Worm (Caenorhabditis elegans): Measurements from ENCODE around the gene mec-15.

The mec-15 gene

ce11 chrII:10221627-10222026, 17.9 kb downstream of the mec-15 start:
- TF ChIP-seq T22C8.4 (GFP tag; IDR thresholded peaks at IDR 0.05) (no peak), klf-2 (GFP tag; conservative IDR thresholded peaks at IDR 0.05) (no peak), med-1 (GFP tag; optimal IDR thresholded peaks at IDR 0.05; ENCODE audit: insufficient read depth) (no peak), flt-1 (GFP tag; IDR thresholded peaks at IDR 0.05) (no peak)

- TF ChIP-seq cog-1 (tag; optimal IDR thresholded peaks at IDR 0.05): no peak
- TF ChIP-seq ref-1 (GFP tag; conservative IDR thresholded peaks at IDR 0.05): no peak
- TF ChIP-seq ztf-29 (GFP tag; IDR thresholded peaks at IDR 0.05): no peak
- no peak for TF ChIP-seq klf-2 (GFP tag; conservative IDR thresholded peaks at IDR 0.05)
- TF ChIP-seq ztf-23 (GFP tag; IDR thresholded peaks at IDR 0.05): no peak
Observed at ce11 chrII:10220631-10221030, 18.9 kb downstream of the mec-15 start.

DNA sequence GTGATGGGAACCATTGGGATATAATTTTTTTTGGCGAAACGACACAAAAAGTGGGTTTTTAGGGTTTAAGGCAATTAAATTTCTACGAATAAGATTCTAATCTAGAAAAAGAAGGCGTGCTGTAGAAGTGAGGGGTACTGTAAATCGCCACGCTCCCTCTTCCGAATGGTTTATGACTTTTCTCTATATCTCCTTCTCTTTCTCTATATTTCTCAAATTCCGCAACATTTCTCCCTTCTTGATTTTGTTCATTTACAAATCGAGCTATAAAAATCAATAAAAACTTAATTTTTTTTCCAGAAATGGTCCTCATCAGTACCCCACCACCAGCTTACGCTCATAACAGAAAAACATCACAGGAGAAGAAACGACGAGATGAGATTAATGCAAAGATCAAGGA, 21.3 kb downstream of the mec-15 start, which contains the start of gene ref-1:
Gene ref-1, plus strand, starts transcription at position 301 of the 400 bp plus-strand sequence.
- TF ChIP-seq flt-1 (GFP tag; IDR thresholded peaks at IDR 0.05) (no peak), med-1 (GFP tag; optimal IDR thresholded peaks at IDR 0.05; ENCODE audit: insufficient read depth) (no peak)

DNA sequence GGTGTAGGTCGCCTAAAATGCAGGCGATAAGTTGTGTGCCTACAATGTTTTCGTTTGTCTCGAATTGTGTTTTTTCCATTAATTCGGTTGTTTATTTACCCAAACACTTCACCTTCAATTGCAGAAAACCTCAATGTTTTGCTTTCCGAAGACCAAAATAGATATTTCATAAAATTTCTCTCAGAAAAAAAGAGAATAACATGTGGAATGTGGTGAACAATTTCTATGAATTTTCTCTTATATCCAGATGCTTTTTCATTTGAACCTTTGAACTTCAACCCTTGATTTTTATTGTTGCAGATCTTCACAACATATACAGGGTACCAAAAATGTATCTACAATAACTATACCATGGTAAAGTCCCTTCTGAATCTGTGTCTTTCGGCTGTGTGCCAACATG, 33.1 kb downstream of the mec-15 start, which contains the start of gene T01E8.1:
Gene T01E8.1, plus strand, starts transcription at position 301 of the 400 bp plus-strand sequence.
- TF ChIP-seq cog-1 (tag; optimal IDR thresholded peaks at IDR 0.05) (no peak), flt-1 (GFP tag; IDR thresholded peaks at IDR 0.05) (no peak), tab-1 (GFP tag; IDR thresholded peaks at IDR 0.05) (no peak), ztf-29 (GFP tag; IDR thresholded peaks at IDR 0.05) (no peak), med-1 (GFP tag; optimal IDR thresholded peaks at IDR 0.05; ENCODE audit: insufficient read depth) (no peak), klf-2 (GFP tag; conservative IDR thresholded peaks at IDR 0.05) (no peak), ztf-23 (GFP tag; IDR thresholded peaks at IDR 0.05) (no peak), ref-1 (GFP tag; conservative IDR thresholded peaks at IDR 0.05) (no peak), T22C8.4 (GFP tag; IDR thresholded peaks at IDR 0.05) (no peak)

- TF ChIP-seq cog-1 (tag; optimal IDR thresholded peaks at IDR 0.05): no peak
- no peak for TF ChIP-seq tab-1 (GFP tag; IDR thresholded peaks at IDR 0.05)
- TF ChIP-seq ref-1 (GFP tag; conservative IDR thresholded peaks at IDR 0.05): no peak
- TF ChIP-seq ztf-23 (GFP tag; IDR thresholded peaks at IDR 0.05): no peak
- no peak for TF ChIP-seq ztf-29 (GFP tag; IDR thresholded peaks at IDR 0.05)
- no peak for TF ChIP-seq T22C8.4 (GFP tag; IDR thresholded peaks at IDR 0.05)
Observed at ce11 chrII:10204428-10205049, 35.0 kb downstream of the mec-15 start.

ce11 chrII:10203765-10204164, 35.7 kb downstream of the mec-15 start:
- no peak for TF ChIP-seq med-1 (GFP tag; optimal IDR thresholded peaks at IDR 0.05; ENCODE audit: insufficient read depth)

DNA sequence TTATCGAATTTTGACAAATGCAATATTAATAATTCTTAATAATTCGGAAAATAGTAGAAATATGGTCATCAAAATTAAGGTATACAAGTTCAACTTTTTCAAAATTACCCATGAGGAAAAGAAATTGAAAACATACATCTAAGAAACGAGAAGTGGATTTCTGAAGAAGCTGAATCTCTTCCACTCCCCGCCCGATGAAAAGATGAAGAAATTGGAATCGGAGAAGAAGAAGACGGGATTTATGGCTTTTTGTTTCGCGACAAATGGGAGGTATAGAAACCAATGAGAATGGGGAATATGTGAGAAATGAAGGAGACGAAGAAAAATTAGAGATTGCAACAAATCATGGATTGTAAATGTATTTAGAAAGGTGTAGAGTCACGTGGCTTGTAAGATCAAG, 36.4 kb downstream of the mec-15 start:
- TF ChIP-seq flt-1 (GFP tag; IDR thresholded peaks at IDR 0.05) (no peak), klf-2 (GFP tag; conservative IDR thresholded peaks at IDR 0.05) (no peak), ztf-29 (GFP tag; IDR thresholded peaks at IDR 0.05) (no peak), cog-1 (tag; optimal IDR thresholded peaks at IDR 0.05) (no peak), tab-1 (GFP tag; IDR thresholded peaks at IDR 0.05) (no peak), T22C8.4 (GFP tag; IDR thresholded peaks at IDR 0.05) (no peak), ref-1 (GFP tag; conservative IDR thresholded peaks at IDR 0.05) (no peak), med-1 (GFP tag; optimal IDR thresholded peaks at IDR 0.05; ENCODE audit: insufficient read depth) (no peak), ztf-23 (GFP tag; IDR thresholded peaks at IDR 0.05) (no peak)

- peak; percentile 54 for TF ChIP-seq cog-1 (tag; optimal IDR thresholded peaks at IDR 0.05)
- TF ChIP-seq T22C8.4 (GFP tag; IDR thresholded peaks at IDR 0.05): no peak
- TF ChIP-seq ztf-23 (GFP tag; IDR thresholded peaks at IDR 0.05): no peak
- 0 out of 2 replicates have a peak, but pooled peaks have one; percentile 26 for TF ChIP-seq klf-2 (GFP tag; conservative IDR thresholded peaks at IDR 0.05)
- no peak for TF ChIP-seq flt-1 (GFP tag; IDR thresholded peaks at IDR 0.05)
- TF ChIP-seq ztf-29 (GFP tag; IDR thresholded peaks at IDR 0.05): no peak
- TF ChIP-seq med-1 (GFP tag; optimal IDR thresholded peaks at IDR 0.05; ENCODE audit: insufficient read depth): no peak
- no peak for TF ChIP-seq ref-1 (GFP tag; conservative IDR thresholded peaks at IDR 0.05)
- TF ChIP-seq tab-1 (GFP tag; IDR thresholded peaks at IDR 0.05): no peak
Observed at ce11 chrII:10202275-10202674, 37.2 kb downstream of the mec-15 start.

- TF ChIP-seq med-1 (GFP tag; optimal IDR thresholded peaks at IDR 0.05; ENCODE audit: insufficient read depth): no peak
- peak; percentile 38; the same call in 1 of the 2 replicates for TF ChIP-seq flt-1 (GFP tag; IDR thresholded peaks at IDR 0.05)
- peak; percentile 18 for TF ChIP-seq cog-1 (tag; optimal IDR thresholded peaks at IDR 0.05)
- TF ChIP-seq klf-2 (GFP tag; conservative IDR thresholded peaks at IDR 0.05): no peak
- 0 out of 2 replicates have a peak, but pooled peaks have one; percentile 38 for TF ChIP-seq ztf-23 (GFP tag; IDR thresholded peaks at IDR 0.05)
- TF ChIP-seq T22C8.4 (GFP tag; IDR thresholded peaks at IDR 0.05): no peak
Observed at ce11 chrII:10200759-10201158, 38.7 kb downstream of the mec-15 start, which contains the start of gene arv-1. Gene arv-1 (minus strand): TSS chrII:10200823.

DNA sequence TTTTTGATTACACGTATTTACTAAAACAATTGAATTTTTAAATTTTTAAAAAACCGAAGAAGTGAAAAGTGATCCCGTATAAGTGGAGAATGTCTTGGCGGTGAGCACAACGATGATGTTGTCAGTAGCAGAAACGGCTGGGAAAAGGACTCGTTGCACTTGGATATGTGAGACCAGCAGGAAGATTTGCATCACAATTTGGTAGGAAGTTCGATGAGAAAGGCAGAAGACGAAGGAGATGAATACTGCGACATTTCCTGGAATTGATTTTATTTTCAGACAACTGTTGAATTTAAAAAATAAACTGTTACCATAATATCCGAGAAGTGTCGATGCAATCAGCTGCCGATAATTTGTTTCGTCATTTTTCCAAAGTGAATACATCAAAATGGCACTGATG, 39.6 kb downstream of the mec-15 start, which contains the start of gene R05H5.4:
Gene R05H5.4, minus strand, starts transcription at position 101 of the 400 bp plus-strand sequence.
- TF ChIP-seq ztf-29 (GFP tag; IDR thresholded peaks at IDR 0.05): no peak
- TF ChIP-seq flt-1 (GFP tag; IDR thresholded peaks at IDR 0.05): no peak
- no peak for TF ChIP-seq med-1 (GFP tag; optimal IDR thresholded peaks at IDR 0.05; ENCODE audit: insufficient read depth)
- TF ChIP-seq ref-1 (GFP tag; conservative IDR thresholded peaks at IDR 0.05): no peak
- no peak for TF ChIP-seq cog-1 (tag; optimal IDR thresholded peaks at IDR 0.05)

DNA sequence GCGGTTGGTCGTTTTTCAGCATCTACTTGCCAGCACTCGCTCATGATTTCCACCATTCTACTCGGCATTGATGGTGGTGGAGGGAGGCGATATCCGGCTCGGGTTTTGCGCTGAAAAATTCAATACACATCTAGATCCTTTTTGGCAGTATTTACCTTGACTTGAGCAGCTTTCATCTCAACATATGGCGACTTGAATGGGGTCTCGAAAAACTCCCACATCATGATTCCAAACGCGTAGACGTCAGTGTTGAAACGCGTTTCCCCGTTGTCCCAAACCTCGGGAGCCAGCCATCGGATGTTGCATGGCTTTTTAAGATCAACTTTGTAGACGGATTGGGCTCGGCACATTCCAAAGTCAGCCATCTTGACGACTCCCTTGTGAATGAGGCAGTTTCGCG, 41.0 kb downstream of the mec-15 start:
- TF ChIP-seq ref-1 (GFP tag; conservative IDR thresholded peaks at IDR 0.05) (no peak), med-1 (GFP tag; optimal IDR thresholded peaks at IDR 0.05; ENCODE audit: insufficient read depth) (no peak), T22C8.4 (GFP tag; IDR thresholded peaks at IDR 0.05) (no peak), ztf-29 (GFP tag; IDR thresholded peaks at IDR 0.05) (no peak), ztf-23 (GFP tag; IDR thresholded peaks at IDR 0.05) (no peak), klf-2 (GFP tag; conservative IDR thresholded peaks at IDR 0.05) (no peak), flt-1 (GFP tag; IDR thresholded peaks at IDR 0.05) (no peak), tab-1 (GFP tag; IDR thresholded peaks at IDR 0.05) (no peak), cog-1 (tag; optimal IDR thresholded peaks at IDR 0.05) (no peak)
